Worm (Caenorhabditis elegans) whole organism, L4 larva: Measurements from ENCODE around the gene abu-14.

ENCODE experiments used
- rbr-2 ChIP-seq: sonication (generic microtip); optimal IDR thresholded peaks from 2 replicates; lab custom pipeline; 2016; ENCODE audit warnings: missing genotype, missing genetic modification characterization, missing compliant biosample characterization
- snpc-4 ChIP-seq: fragments of 150-350 bp; optimal IDR thresholded peaks from 2 replicates; lab custom pipeline; 2014; ENCODE audit warnings: missing biosample characterization, missing genetic modification characterization
- zip-11 ChIP-seq: fragments of 200-800 bp; sonication (Bioruptor generic); IDR thresholded peaks from 2 replicates; pipeline ENCODE4 v1.3.6; 2022; ENCODE audit warnings: missing genetic modification characterization, missing compliant biosample characterization

DNA sequence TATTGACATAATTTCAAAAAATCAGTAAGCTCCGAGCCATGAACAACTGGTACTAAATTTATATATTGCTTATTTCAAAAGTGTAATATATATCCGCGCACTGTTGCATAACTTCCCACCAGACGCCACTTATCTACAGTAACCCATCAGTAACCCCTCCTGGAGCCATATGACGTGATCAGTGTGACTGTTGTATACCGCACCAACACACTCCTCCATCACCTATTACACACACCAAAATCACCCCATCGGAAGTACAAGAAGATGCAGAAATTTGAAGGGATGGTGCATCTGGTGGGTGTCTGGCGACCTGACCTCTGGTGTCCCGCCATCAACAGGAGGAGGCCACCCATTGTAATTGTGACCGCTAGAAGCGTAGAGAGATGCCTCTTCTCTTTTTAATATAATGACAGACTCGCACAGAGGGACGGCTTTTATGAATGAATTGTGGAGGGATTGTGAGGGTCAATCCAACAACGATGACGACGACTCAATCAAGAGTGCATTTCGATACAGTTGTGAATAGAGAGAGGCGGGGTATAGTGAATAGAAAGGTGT lies 35.9 kb upstream of the abu-14 start:
- no peak for TF ChIP-seq rbr-2 (tag; lab: Kevin White, UChicago)
- no peak for TF ChIP-seq snpc-4 (tag; lab: Kevin White, UChicago)
- TF ChIP-seq zip-11 (GFP tag; lab: Robert Waterston, UW), result no peak
